Worm (Caenorhabditis elegans): ENCODE results near the gene zip-2.

Gene zip-2

DNA sequence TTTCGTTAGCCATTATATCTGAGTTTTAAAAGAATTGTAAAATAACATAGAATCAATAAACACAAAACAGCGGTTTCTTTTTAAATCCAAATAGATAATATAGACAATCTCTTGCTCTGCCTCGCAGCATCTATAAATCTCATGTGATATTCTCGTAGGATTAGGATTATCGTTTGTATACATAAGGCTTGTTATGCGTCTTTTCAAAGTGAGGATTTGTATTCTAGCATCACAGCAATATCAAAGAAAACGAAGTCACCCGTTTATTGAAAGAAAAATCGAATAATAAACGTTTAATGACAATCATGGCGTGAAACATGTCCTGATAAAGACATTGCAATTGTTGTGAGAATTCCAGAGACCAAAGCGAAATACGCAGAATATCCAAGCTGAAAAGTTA, 39.6 kb downstream of the zip-2 start, which contains the start of the genes T24C4.3 and clc-20:
Gene T24C4.3, minus strand, starts transcription at position 101 of the 400 bp plus-strand sequence.
Gene clc-20, plus strand, starts transcription at position 211 of the 400 bp plus-strand sequence.
- no peak for TF ChIP-seq ets-4 (GFP tag; optimal IDR thresholded peaks at IDR 0.05)
- TF ChIP-seq Y67H2A.10 (GFP tag; conservative IDR thresholded peaks at IDR 0.05) = no peak
- TF ChIP-seq ama-1 (optimal IDR thresholded peaks at IDR 0.05) = no peak
- no peak for TF ChIP-seq ama-1 (GFP tag; optimal IDR thresholded peaks at IDR 0.05)
- TF ChIP-seq unc-62 (GFP tag; optimal IDR thresholded peaks at IDR 0.05) = no peak
- no peak for TF ChIP-seq D2030.7 (GFP tag; IDR thresholded peaks at IDR 0.05)
- TF ChIP-seq ztf-6 (GFP tag; IDR thresholded peaks at IDR 0.05) = no peak
- no peak for TF ChIP-seq tbp1 (GFP tag; optimal IDR thresholded peaks at IDR 0.05)
- TF ChIP-seq chd-7 (tag; optimal IDR thresholded peaks at IDR 0.05) = no peak
- no peak for TF ChIP-seq zim-3 (tag; optimal IDR thresholded peaks at IDR 0.05)
- TF ChIP-seq mxl-1 (tag; optimal IDR thresholded peaks at IDR 0.05) = no peak
- TF ChIP-seq dpl-1 (GFP tag; optimal IDR thresholded peaks at IDR 0.05) = no peak
- no peak for TF ChIP-seq madf-8 (GFP tag; conservative IDR thresholded peaks at IDR 0.05)

DNA sequence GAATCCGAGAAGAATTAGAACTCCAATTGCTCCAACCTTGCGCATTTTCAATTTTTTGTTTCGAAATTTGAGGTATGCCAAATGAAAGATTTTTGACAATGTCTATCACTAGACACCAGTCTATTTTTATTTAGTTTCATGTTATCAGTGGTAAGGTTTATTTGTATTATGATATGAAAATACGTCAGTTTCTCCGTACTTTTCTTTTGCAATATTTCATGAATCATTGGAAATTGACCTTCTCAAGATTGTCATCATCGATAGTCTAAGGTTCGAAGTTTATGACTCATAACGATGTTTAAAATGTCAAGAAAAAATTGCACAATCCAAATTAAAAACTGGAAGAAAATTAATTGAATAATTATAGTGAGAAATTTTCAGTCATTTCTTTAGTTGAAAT, 40.6 kb downstream of the zip-2 start, which contains the start of gene clc-19:
Gene clc-19, minus strand, starts transcription at position 135 of the 400 bp plus-strand sequence.
- no peak for TF ChIP-seq lin-35 (GFP tag; optimal IDR thresholded peaks at IDR 0.05)
- TF ChIP-seq C06A6.2 (GFP tag; conservative IDR thresholded peaks at IDR 0.05) = no peak
- peak; percentile 26 for TF ChIP-seq unc-62 (GFP tag; optimal IDR thresholded peaks at IDR 0.05)
- TF ChIP-seq K11D2.4 (GFP tag; IDR thresholded peaks at IDR 0.05) = no peak
- TF ChIP-seq hmg-20 (GFP tag; IDR thresholded peaks at IDR 0.05) = no peak
- no peak for TF ChIP-seq F49E8.2 (tag; optimal IDR thresholded peaks at IDR 0.05; ENCODE audit: insufficient read depth)
- no peak for TF ChIP-seq tbx-9 (tag; optimal IDR thresholded peaks at IDR 0.05; ENCODE audit: borderline replicate concordance)
- TF ChIP-seq Y79H2A.3 (GFP tag; conservative IDR thresholded peaks at IDR 0.05) = no peak
- peak; percentile 33 for TF ChIP-seq nhr-80 (tag; optimal IDR thresholded peaks at IDR 0.05)
- TF ChIP-seq efl-1 (GFP tag; optimal IDR thresholded peaks at IDR 0.05) = no peak
- TF ChIP-seq F33H1.4 (GFP tag; IDR thresholded peaks at IDR 0.05) = no peak
- no peak for TF ChIP-seq fkh-3 (tag; optimal IDR thresholded peaks at IDR 0.05)

DNA sequence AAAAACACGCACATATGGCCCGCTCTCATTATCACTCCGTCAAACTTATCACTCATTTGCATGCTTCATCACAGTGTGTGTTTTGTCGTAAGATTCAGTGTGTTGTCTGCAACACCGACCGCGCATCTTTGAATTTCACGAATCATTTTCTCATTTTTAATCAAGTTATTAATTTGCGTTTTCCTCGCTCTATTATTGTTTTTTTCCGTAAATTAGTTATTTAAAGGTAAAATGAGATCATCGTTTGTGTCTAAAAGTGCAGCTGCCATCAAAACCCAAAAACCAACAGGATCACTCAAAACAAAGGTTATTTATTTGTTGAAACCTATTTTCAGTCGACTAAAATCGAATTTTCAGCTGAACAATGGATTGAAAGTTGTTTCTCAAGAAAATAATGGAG, 46.9 kb downstream of the zip-2 start, which contains the start of the genes T24C4.5 and ucr-2.3:
Gene T24C4.5, minus strand, starts transcription at position 101 of the 400 bp plus-strand sequence.
Gene ucr-2.3, plus strand, starts transcription at position 227 of the 400 bp plus-strand sequence.
- TF ChIP-seq egl-44 (GFP tag; IDR thresholded peaks at IDR 0.05) (no peak), lsl-1 (GFP tag; optimal IDR thresholded peaks at IDR 0.05) (no peak), hmg-20 (GFP tag; IDR thresholded peaks at IDR 0.05) (no peak), ceh-58 (GFP tag; IDR thresholded peaks at IDR 0.05) (no peak), C17E4.6 (GFP tag; IDR thresholded peaks at IDR 0.05) (no peak), B0035.1 (tag; optimal IDR thresholded peaks at IDR 0.05) (no peak), ztf-22 (GFP tag; optimal IDR thresholded peaks at IDR 0.05) (no peak), bed-2 (GFP tag; IDR thresholded peaks at IDR 0.05) (no peak), nfya-1 (tag; optimal IDR thresholded peaks at IDR 0.05; ENCODE audit: borderline replicate concordance, insufficient read depth) (no peak), F37B4.10 (GFP tag; IDR thresholded peaks at IDR 0.05) (no peak), dpl-1 (GFP tag; optimal IDR thresholded peaks at IDR 0.05) (no peak)

DNA sequence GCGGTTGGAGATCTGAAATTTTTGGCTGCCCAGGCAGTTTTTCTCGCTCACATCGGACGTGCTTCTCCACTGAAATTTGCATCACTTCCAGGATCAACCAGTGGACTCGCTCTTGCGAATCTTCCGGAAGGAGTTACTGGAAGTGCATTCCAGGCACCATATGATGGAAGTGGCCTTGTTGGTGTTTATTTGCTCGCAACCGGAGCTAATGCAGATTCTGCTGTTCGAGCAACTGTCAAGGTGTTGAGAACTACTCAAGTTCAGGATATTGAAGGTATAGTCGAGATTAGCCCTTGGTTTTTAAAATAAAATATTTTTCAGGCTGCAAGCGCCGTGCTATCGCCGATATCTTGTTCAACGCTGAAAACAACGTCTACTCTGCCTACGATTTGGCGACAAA, 48.1 kb downstream of the zip-2 start:
- TF ChIP-seq hsf-1 (GFP tag; IDR thresholded peaks at IDR 0.05) = 0 out of 2 replicates have a peak, but pooled peaks have one; percentile 13
- TF ChIP-seq F37B4.10 (GFP tag; IDR thresholded peaks at IDR 0.05) = no peak
- no peak for TF ChIP-seq F52B5.7 (tag; optimal IDR thresholded peaks at IDR 0.05)
- TF ChIP-seq ekl-4 (GFP tag; IDR thresholded peaks at IDR 0.05) = peak; percentile 46; the same call in 1 of the 2 replicates
- no peak for TF ChIP-seq cebp-1 (GFP tag; IDR thresholded peaks at IDR 0.05)
- TF ChIP-seq cebp-1 (tag; optimal IDR thresholded peaks at IDR 0.05) = no peak
- no peak for TF ChIP-seq dox-1 (GFP tag; IDR thresholded peaks at IDR 0.05)
- TF ChIP-seq nfyb-1 (GFP tag; IDR thresholded peaks at IDR 0.05) = peak; percentile 54; the same call in 1 of the 2 replicates
- TF ChIP-seq attf-6 (GFP tag; IDR thresholded peaks at IDR 0.05) = 0 out of 2 replicates have a peak, but pooled peaks have one; percentile 49

Data from whole organism, young adult.